Fruit fly (Drosophila melanogaster): ENCODE results near the gene eIF3g1.

dm6 chrX:2619651-2620050, 9.5 kb upstream of the eIF3g1 start, which contains the start of the genes Tsp3A and Seipin:
- TF ChIP-seq CG8478 (optimal IDR thresholded peaks at IDR 0.05): no peak
- TF ChIP-seq CTCF (optimal IDR thresholded peaks at IDR 0.05): no peak

All from S2 (cell line).